Fruit fly (Drosophila melanogaster) whole organism, prepupa: ENCODE data around the gene Es2.

Source experiments
- CG10631 ChIP-seq: fragments of 200-800 bp; sonication (Bioruptor generic); optimal IDR thresholded peaks from 2 replicates; lab custom pipeline; 2016; ENCODE audit warnings: missing biosample characterization, missing genetic modification characterization
- CG11762 ChIP-seq: fragments of 200-800 bp; sonication (Bioruptor generic); optimal IDR thresholded peaks from 3 replicates; lab custom pipeline; 2016; ENCODE audit warnings: missing biosample characterization, missing genetic modification characterization; ENCODE audit not compliant: insufficient read depth
- CG6854 ChIP-seq: fragments of 200-800 bp; sonication (Bioruptor generic); optimal IDR thresholded peaks from 2 replicates; lab custom pipeline; 2017; ENCODE audit warnings: missing biosample characterization, mild to moderate bottlenecking, missing genetic modification characterization
- Hr39 ChIP-seq: fragments of 200-800 bp; sonication (Bioruptor generic); optimal IDR thresholded peaks from 2 replicates; lab custom pipeline; 2016; ENCODE audit warnings: missing biosample characterization, missing genetic modification characterization
- Lpt ChIP-seq: fragments of 200-800 bp; sonication (Bioruptor generic); optimal IDR thresholded peaks from 3 replicates; lab custom pipeline; 2016; ENCODE audit warnings: missing biosample characterization, missing genetic modification characterization
- Smox ChIP-seq: fragments of 200-800 bp; sonication (Bioruptor generic); optimal IDR thresholded peaks from 3 replicates; lab custom pipeline; 2016; ENCODE audit warnings: missing biosample characterization, missing genetic modification characterization
- Sox102F ChIP-seq: fragments of 200-800 bp; sonication (Bioruptor generic); optimal IDR thresholded peaks from 2 replicates; lab custom pipeline; 2016; ENCODE audit warnings: missing biosample characterization, mild to moderate bottlenecking, missing genetic modification characterization
- eg ChIP-seq: fragments of 200-800 bp; sonication (Bioruptor generic); IDR thresholded peaks from 3 replicates; pipeline ENCODE4 v1.3.6; 2022; ENCODE audit warnings: missing biosample characterization, missing genetic modification characterization

DNA sequence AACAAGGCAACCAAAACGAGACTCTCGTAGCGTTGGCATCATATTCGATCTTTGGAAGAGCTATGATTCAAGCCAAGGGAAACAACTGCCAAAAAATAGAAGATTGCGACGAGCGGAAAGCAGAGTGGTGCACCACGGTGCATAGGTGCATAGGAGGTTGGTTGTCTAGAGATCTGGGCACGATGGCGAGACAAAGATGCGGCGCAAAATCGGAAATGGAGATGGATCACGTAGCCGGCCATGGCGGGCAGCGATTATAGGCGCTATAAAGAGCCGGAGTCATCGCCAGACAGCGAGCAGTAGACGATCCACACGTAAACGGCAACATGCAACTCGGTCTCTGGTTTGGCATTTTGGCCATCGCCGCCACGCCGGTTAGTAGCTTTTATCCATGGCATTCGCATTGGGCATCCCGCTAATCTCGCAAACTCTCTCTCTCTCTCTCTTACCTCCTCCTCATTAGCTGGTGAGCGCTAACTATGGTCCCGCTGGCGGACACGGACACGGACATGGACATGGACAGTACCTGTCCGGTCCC, 17.8 kb downstream of the Es2 start, which contains the start of gene Cp36:
- no peak for TF ChIP-seq CG11762
- TF ChIP-seq Hr39 (GFP tag; lab: Kevin White, UChicago): no peak
- no peak for TF ChIP-seq Lpt (GFP tag; lab: Kevin White, UChicago)
- no peak for TF ChIP-seq CG6854 (GFP tag; lab: Kevin White, UChicago)
- TF ChIP-seq Sox102F: no peak
- no peak for TF ChIP-seq Smox
- no peak for TF ChIP-seq CG10631 (GFP tag; lab: Kevin White, UChicago)
- TF ChIP-seq eg (GFP tag; lab: Robert Waterston, UW): no peak
